Fruit fly (Drosophila melanogaster) whole organism, embryonic: ENCODE measurements around the gene CG31898.

Experiments used
- ATbp ChIP-seq: fragments of 200-800 bp; sonication (Bioruptor generic); optimal IDR thresholded peaks from 2 replicates; lab custom pipeline; 2017; ENCODE audit warnings: missing biosample characterization, mild to moderate bottlenecking, missing genetic modification characterization, missing genetic modification reagents
- Abd-B ChIP-seq: fragments of 200-800 bp; sonication (Bioruptor generic); optimal IDR thresholded peaks from 2 replicates; lab custom pipeline; 2018; ENCODE audit warnings: missing biosample characterization, mild to moderate bottlenecking, missing genetic modification characterization, moderate library complexity
- Blimp-1 ChIP-seq: fragments of 200-800 bp; sonication (Bioruptor generic); optimal IDR thresholded peaks from 3 replicates; lab custom pipeline; 2018; ENCODE audit warnings: missing biosample characterization, missing genetic modification characterization, mild to moderate bottlenecking, moderate library complexity, missing genetic modification reagents
- CG12659 ChIP-seq: fragments of 200-800 bp; sonication (Bioruptor generic); optimal IDR thresholded peaks from 3 replicates; lab custom pipeline; 2017; ENCODE audit warnings: mild to moderate bottlenecking, missing biosample characterization, missing genetic modification reagents, missing genetic modification characterization
- CG13624 ChIP-seq: fragments of 200-800 bp; sonication (Bioruptor generic); optimal IDR thresholded peaks from 2 replicates; lab custom pipeline; 2016; ENCODE audit warnings: missing biosample characterization, missing genetic modification characterization
- CG14050 ChIP-seq: fragments of 200-800 bp; sonication (Bioruptor generic); IDR thresholded peaks from 3 replicates; pipeline ENCODE4 v1.3.6; 2022; ENCODE audit warnings: missing biosample characterization, missing genetic modification characterization
- CG14710 ChIP-seq: fragments of 200-800 bp; sonication (Bioruptor generic); optimal IDR thresholded peaks from 3 replicates; lab custom pipeline; 2019; ENCODE audit warnings: missing biosample characterization, mild to moderate bottlenecking, missing genetic modification characterization, moderate library complexity
- CG14860 ChIP-seq: fragments of 200-800 bp; sonication (Bioruptor generic); IDR thresholded peaks from 3 replicates; pipeline ENCODE4 v1.3.6; 2022; ENCODE audit warnings: missing biosample characterization, missing genetic modification characterization; ENCODE audit not compliant: partially characterized antibody
- CG15601 ChIP-seq: fragments of 200-800 bp; sonication (Bioruptor generic); optimal IDR thresholded peaks from 3 replicates; lab custom pipeline; 2019; ENCODE audit warnings: missing biosample characterization, mild to moderate bottlenecking, missing genetic modification characterization, moderate library complexity
- CG17802 ChIP-seq: fragments of 200-800 bp; sonication (Bioruptor generic); optimal IDR thresholded peaks from 2 replicates; lab custom pipeline; 2018; ENCODE audit warnings: missing biosample characterization, mild to moderate bottlenecking, missing genetic modification characterization, moderate library complexity
- CG2129 ChIP-seq: fragments of 200-800 bp; sonication (Bioruptor generic); IDR thresholded peaks from 2 replicates; pipeline ENCODE4 v1.3.6; 2022; ENCODE audit warnings: missing biosample characterization, missing genetic modification characterization; ENCODE audit not compliant: partially characterized antibody
- CG30403 ChIP-seq: fragments of 200-800 bp; sonication (Bioruptor generic); optimal IDR thresholded peaks from 3 replicates; lab custom pipeline; 2016; ENCODE audit warnings: missing biosample characterization, missing genetic modification characterization
- CG3163 ChIP-seq: fragments of 200-800 bp; sonication (Bioruptor generic); optimal IDR thresholded peaks from 3 replicates; lab custom pipeline; 2016; ENCODE audit warnings: missing biosample characterization, missing genetic modification characterization
- CG4820 ChIP-seq: fragments of 200-800 bp; sonication (Bioruptor generic); optimal IDR thresholded peaks from 3 replicates; lab custom pipeline; 2016; ENCODE audit warnings: missing biosample characterization, missing genetic modification characterization
- CG5953 ChIP-seq: fragments of 200-800 bp; sonication (Bioruptor generic); IDR thresholded peaks from 2 replicates; pipeline ENCODE4 v1.3.6; 2022; ENCODE audit warnings: missing biosample characterization, missing genetic modification characterization
- CG6791 ChIP-seq: fragments of 200-800 bp; sonication (Bioruptor generic); IDR thresholded peaks from 3 replicates; pipeline ENCODE4 v1.3.6; 2022; ENCODE audit warnings: missing biosample characterization, missing genetic modification characterization; ENCODE audit not compliant: partially characterized antibody
- CG8281 ChIP-seq: fragments of 200-800 bp; sonication (Bioruptor generic); optimal IDR thresholded peaks from 2 replicates; lab custom pipeline; 2018; ENCODE audit warnings: missing biosample characterization, mild to moderate bottlenecking, missing genetic modification characterization, moderate library complexity
- CG9817 ChIP-seq: fragments of 200-800 bp; sonication (Bioruptor generic); optimal IDR thresholded peaks from 2 replicates; lab custom pipeline; 2018; ENCODE audit warnings: missing biosample characterization, mild to moderate bottlenecking, missing genetic modification characterization, moderate library complexity
- D19A ChIP-seq: fragments of 200-800 bp; optimal IDR thresholded peaks from 3 replicates; lab custom pipeline; 2019; ENCODE audit warnings: missing biosample characterization, mild to moderate bottlenecking, missing genetic modification characterization, moderate library complexity
- HHEX ChIP-seq: fragments of 200-800 bp; sonication (Bioruptor generic); optimal IDR thresholded peaks from 3 replicates; lab custom pipeline; 2017; ENCODE audit warnings: missing biosample characterization, mild to moderate bottlenecking, missing genetic modification characterization, missing genetic modification reagents
- HLHmδ ChIP-seq: fragments of 200-800 bp; sonication (Bioruptor generic); optimal IDR thresholded peaks from 2 replicates; lab custom pipeline; 2018; ENCODE audit warnings: missing biosample characterization, mild to moderate bottlenecking, missing genetic modification characterization, moderate library complexity
- Hand ChIP-seq: fragments of 200-800 bp; sonication (Bioruptor generic); optimal IDR thresholded peaks from 2 replicates; lab custom pipeline; 2017; ENCODE audit warnings: mild to moderate bottlenecking, missing biosample characterization, missing genetic modification reagents, missing genetic modification characterization
- HmgD ChIP-seq: fragments of 200-800 bp; sonication (Bioruptor generic); optimal IDR thresholded peaks from 3 replicates; lab custom pipeline; 2016; ENCODE audit warnings: missing biosample characterization, missing genetic modification characterization
- MBD-R2 ChIP-seq: fragments of 200-800 bp; sonication (Bioruptor generic); IDR thresholded peaks from 2 replicates; pipeline ENCODE4 v1.3.6; 2022; ENCODE audit warnings: missing biosample characterization, missing genetic modification characterization
- MTF-1 ChIP-seq: fragments of 200-800 bp; sonication (Bioruptor generic); optimal IDR thresholded peaks from 2 replicates; lab custom pipeline; 2018; ENCODE audit warnings: missing biosample characterization, mild to moderate bottlenecking, missing genetic modification characterization, borderline replicate concordance
- Ptx1 ChIP-seq: fragments of 200-800 bp; sonication (Bioruptor generic); IDR thresholded peaks from 2 replicates; pipeline ENCODE4 v1.3.6; 2022; ENCODE audit warnings: missing biosample characterization, missing genetic modification characterization
- Rfx ChIP-seq: fragments of 200-800 bp; sonication (Bioruptor generic); IDR thresholded peaks from 2 replicates; pipeline ENCODE4 v1.3.6; 2022; ENCODE audit warnings: missing biosample characterization, missing genetic modification characterization
- Tbp ChIP-seq: fragments of >200 bp; optimal IDR thresholded peaks from 2 replicates; lab custom pipeline; 2018; ENCODE audit warnings: missing biosample characterization, missing genetic modification characterization
- YL-1 ChIP-seq: fragments of 200-800 bp; sonication (Bioruptor generic); optimal IDR thresholded peaks from 3 replicates; lab custom pipeline; 2017; ENCODE audit warnings: missing biosample characterization, mild to moderate bottlenecking, missing genetic modification characterization
- az2 ChIP-seq: fragments of 200-800 bp; sonication (Bioruptor generic); optimal IDR thresholded peaks from 3 replicates; lab custom pipeline; 2016; ENCODE audit warnings: missing biosample characterization, missing genetic modification characterization
- bsh ChIP-seq, 2 experiments: fragments of 200-800 bp; sonication (Bioruptor generic); optimal IDR thresholded peaks; 2 replicates each; lab custom pipeline; 2017 to 2018; ENCODE audit warnings: mild to moderate bottlenecking in 2 of 2, missing biosample characterization in 2 of 2, missing genetic modification characterization in 2 of 2, moderate library complexity in 1 of 2
- chinmo ChIP-seq: fragments of 200-800 bp; sonication (Bioruptor generic); IDR thresholded peaks from 4 replicates; pipeline ENCODE4 v1.3.6; 2022; ENCODE audit warnings: missing biosample characterization, missing genetic modification characterization; ENCODE audit not compliant: partially characterized antibody
- crol ChIP-seq: fragments of 200-800 bp; sonication (Bioruptor generic); IDR thresholded peaks from 2 replicates; pipeline ENCODE4 v1.3.6; 2022; ENCODE audit warnings: missing biosample characterization, missing genetic modification characterization
- danr ChIP-seq: fragments of 200-800 bp; sonication (Bioruptor generic); IDR thresholded peaks from 2 replicates; pipeline ENCODE4 v1.3.6; 2022; ENCODE audit warnings: missing biosample characterization, missing genetic modification characterization
- dysf ChIP-seq: fragments of 200-800 bp; sonication (Bioruptor generic); IDR thresholded peaks from 3 replicates; pipeline ENCODE4 v1.3.6; 2022; ENCODE audit warnings: missing biosample characterization, missing genetic modification characterization
- grn ChIP-seq: fragments of 200-800 bp; sonication (Bioruptor generic); optimal IDR thresholded peaks from 3 replicates; lab custom pipeline; 2017; ENCODE audit warnings: missing biosample characterization, missing genetic modification characterization
- inv ChIP-seq: fragments of 200-800 bp; sonication (Bioruptor generic); IDR thresholded peaks from 2 replicates; pipeline ENCODE4 v1.3.6; 2022; ENCODE audit warnings: missing biosample characterization, missing genetic modification characterization; ENCODE audit not compliant: partially characterized antibody
- lmd ChIP-seq: fragments of 200-800 bp; sonication (Bioruptor generic); IDR thresholded peaks from 2 replicates; pipeline ENCODE4 v1.3.6; 2022; ENCODE audit warnings: missing biosample characterization, missing genetic modification characterization
- nom ChIP-seq: fragments of 200-800 bp; sonication (Bioruptor generic); optimal IDR thresholded peaks from 2 replicates; lab custom pipeline; 2017; ENCODE audit warnings: missing biosample characterization, missing genetic modification characterization, mild to moderate bottlenecking, moderate library complexity, missing genetic modification reagents
- peb ChIP-seq: fragments of 200-800 bp; sonication (Bioruptor generic); IDR thresholded peaks from 2 replicates; pipeline ENCODE4 v1.3.6; 2022; ENCODE audit warnings: missing biosample characterization, missing genetic modification characterization
- pfk ChIP-seq: fragments of 200-800 bp; sonication (Bioruptor generic); optimal IDR thresholded peaks from 2 replicates; lab custom pipeline; 2018; ENCODE audit warnings: missing biosample characterization, mild to moderate bottlenecking, missing genetic modification characterization, moderate library complexity
- pho ChIP-seq: fragments of 200-800 bp; sonication (Bioruptor generic); optimal IDR thresholded peaks from 2 replicates; lab custom pipeline; 2016; ENCODE audit warnings: missing biosample characterization, missing genetic modification characterization
- row ChIP-seq: fragments of 200-800 bp; sonication (Bioruptor generic); IDR thresholded peaks from 3 replicates; pipeline ENCODE4 v1.3.6; 2022; ENCODE audit warnings: missing biosample characterization, missing genetic modification characterization
- tap ChIP-seq: fragments of 200-800 bp; optimal IDR thresholded peaks from 3 replicates; lab custom pipeline; 2019; ENCODE audit warnings: missing biosample characterization, mild to moderate bottlenecking, missing genetic modification characterization, moderate library complexity
- wek ChIP-seq: fragments of 200-800 bp; sonication (Bioruptor generic); optimal IDR thresholded peaks from 3 replicates; lab custom pipeline; 2018; ENCODE audit warnings: missing biosample characterization, mild to moderate bottlenecking, missing genetic modification characterization, moderate library complexity
- zf30C ChIP-seq: fragments of 200-800 bp; sonication (Bioruptor generic); optimal IDR thresholded peaks from 3 replicates; lab custom pipeline; 2018; ENCODE audit warnings: missing biosample characterization, mild to moderate bottlenecking, missing genetic modification characterization
- zfh2 ChIP-seq: fragments of 200-800 bp; sonication (Bioruptor generic); optimal IDR thresholded peaks from 2 replicates; lab custom pipeline; 2016; ENCODE audit warnings: missing biosample characterization, missing genetic modification characterization

Gene CG31898

dm6 chr2L:8411530-8411929 lies 11.3 kb downstream of the CG31898 start, which contains the start of gene Naglu (continued):
- TF ChIP-seq inv (GFP tag; lab: Robert Waterston, UW): no peak
- TF ChIP-seq pfk (GFP tag; lab: Kevin White, UChicago): no peak
- TF ChIP-seq danr (GFP tag; lab: Robert Waterston, UW): no peak
- TF ChIP-seq Abd-B (GFP tag; lab: Kevin White, UChicago): no peak
- TF ChIP-seq crol (GFP tag; lab: Robert Waterston, UW): 0 out of 2 replicates have a peak, but pooled peaks have one; percentile 9
- no peak for TF ChIP-seq wek (GFP tag; lab: Kevin White, UChicago)
- peak; percentile 46 for TF ChIP-seq HLHmδ (GFP tag; lab: Kevin White, UChicago)
- no peak for TF ChIP-seq CG3163 (GFP tag; lab: Kevin White, UChicago)
- peak; percentile 60 for TF ChIP-seq Blimp-1 (GFP tag; lab: Kevin White, UChicago)
- no peak for TF ChIP-seq CG6791 (GFP tag; lab: Robert Waterston, UW)
- TF ChIP-seq CG13624 (GFP tag; lab: Kevin White, UChicago): no peak
- no peak for TF ChIP-seq peb (GFP tag; lab: Robert Waterston, UW)
- TF ChIP-seq Rfx (GFP tag; lab: Robert Waterston, UW): 0 out of 2 replicates have a peak, but pooled peaks have one; percentile 6
- no peak for TF ChIP-seq tap
- peak in 1 of 2 experiments; percentile 12 for TF ChIP-seq bsh (GFP tag; optimal IDR thresholded peaks at IDR 0.05; lab: Kevin White, UChicago)
- no peak for TF ChIP-seq CG12659
- TF ChIP-seq MTF-1 (GFP tag; lab: Kevin White, UChicago): no peak
- no peak for TF ChIP-seq Tbp (GFP tag; lab: Kevin White, UChicago)
- TF ChIP-seq row (GFP tag; lab: Robert Waterston, UW): 0 out of 3 replicates have a peak, but pooled peaks have one; percentile 10
- no peak for TF ChIP-seq zfh2 (GFP tag; lab: Kevin White, UChicago)
- TF ChIP-seq D19A: peak; percentile 86
- no peak for TF ChIP-seq CG2129 (GFP tag; lab: Robert Waterston, UW)
- TF ChIP-seq chinmo (GFP tag; lab: Robert Waterston, UW): no peak
- no peak for TF ChIP-seq dysf (GFP tag; lab: Robert Waterston, UW)
- TF ChIP-seq CG30403 (GFP tag; lab: Kevin White, UChicago): no peak
- no peak for TF ChIP-seq CG5953 (GFP tag; lab: Robert Waterston, UW)
- peak; percentile 38 for TF ChIP-seq CG17802 (tag; lab: Kevin White, UChicago)
- TF ChIP-seq CG4820 (GFP tag; lab: Kevin White, UChicago): no peak
- peak; percentile 10 for TF ChIP-seq CG14710
- peak; percentile 43 for TF ChIP-seq nom (GFP tag; lab: Kevin White, UChicago)
- TF ChIP-seq CG9817 (tag; lab: Kevin White, UChicago): no peak
- no peak for TF ChIP-seq ATbp (GFP tag; lab: Kevin White, UChicago)
- TF ChIP-seq CG15601 (tag; lab: Kevin White, UChicago): no peak

- TF ChIP-seq MBD-R2 (GFP tag; lab: Robert Waterston, UW): peak; percentile 58
- TF ChIP-seq HHEX (GFP tag; lab: Kevin White, UChicago): peak; percentile 2
- peak; percentile 17 for TF ChIP-seq YL-1
- TF ChIP-seq Ptx1 (GFP tag; lab: Robert Waterston, UW): 0 out of 2 replicates have a peak, but pooled peaks have one; percentile 32
- peak; percentile 50 for TF ChIP-seq CG30403 (GFP tag; lab: Kevin White, UChicago)
- peak; percentile 3 for TF ChIP-seq pho (GFP tag; lab: Kevin White, UChicago)
- TF ChIP-seq Hand: no peak
- TF ChIP-seq CG14050 (GFP tag; lab: Robert Waterston, UW): no peak
- TF ChIP-seq CG14860 (GFP tag; lab: Robert Waterston, UW): no peak
- TF ChIP-seq CG8281 (tag; lab: Kevin White, UChicago): no peak
- peak; percentile 17 for TF ChIP-seq az2 (GFP tag; lab: Kevin White, UChicago)
- no peak for TF ChIP-seq HmgD (GFP tag; lab: Kevin White, UChicago)
- TF ChIP-seq zf30C (GFP tag; lab: Kevin White, UChicago): no peak
- no peak; the same call in 1 of the 2 replicates for TF ChIP-seq lmd
- peak; percentile 24 for TF ChIP-seq grn (GFP tag; lab: Kevin White, UChicago)
These were observed 15.0 kb downstream of the CG31898 start, which contains the start of the genes CG13398 and Akap200 for dm6 chr2L:8414887-8415883. Gene CG13398 (minus strand): TSS chr2L:8415256. Gene Akap200 (plus strand): TSS chr2L:8415690.
